Fruit fly (Drosophila melanogaster) whole organism, embryonic: Measurements from ENCODE around the gene mRpS18C.

ENCODE experiments used
- Ada2b ChIP-seq: fragments of 200-800 bp; sonication (Bioruptor generic); IDR thresholded peaks from 2 replicates; pipeline ENCODE4 v1.3.6; 2022; ENCODE audit warnings: missing biosample characterization, missing genetic modification characterization
- Awh ChIP-seq: fragments of 200-800 bp; sonication (Bioruptor generic); IDR thresholded peaks from 2 replicates; pipeline ENCODE4, ENCODE4 v1.3.6; 2022; ENCODE audit warnings: missing biosample characterization, missing genetic modification characterization
- Bdp1 ChIP-seq: fragments of 200-800 bp; sonication (Bioruptor generic); optimal IDR thresholded peaks from 3 replicates; lab custom pipeline; 2016; ENCODE audit warnings: missing biosample characterization, missing genetic modification characterization
- CG12219 ChIP-seq: fragments of 200-800 bp; sonication (Bioruptor generic); optimal IDR thresholded peaks from 3 replicates; lab custom pipeline; 2018; ENCODE audit warnings: missing biosample characterization, mild to moderate bottlenecking, missing genetic modification characterization
- CG12769 ChIP-seq: fragments of 200-800 bp; sonication (Bioruptor generic); optimal IDR thresholded peaks from 2 replicates; lab custom pipeline; 2019; ENCODE audit warnings: missing biosample characterization, mild to moderate bottlenecking, missing genetic modification characterization, moderate library complexity
- CG13287 ChIP-seq: fragments of 200-800 bp; sonication (Bioruptor generic); IDR thresholded peaks from 2 replicates; pipeline ENCODE4 v1.3.6; 2022; ENCODE audit warnings: missing biosample characterization, missing genetic modification characterization; ENCODE audit not compliant: partially characterized antibody
- CG14710 ChIP-seq: fragments of 200-800 bp; sonication (Bioruptor generic); optimal IDR thresholded peaks from 3 replicates; lab custom pipeline; 2019; ENCODE audit warnings: missing biosample characterization, mild to moderate bottlenecking, missing genetic modification characterization, moderate library complexity
- CG17359 ChIP-seq: fragments of 200-800 bp; sonication (Bioruptor generic); optimal IDR thresholded peaks from 3 replicates; lab custom pipeline; 2018; ENCODE audit warnings: missing biosample characterization, mild to moderate bottlenecking, missing genetic modification characterization, moderate library complexity
- CG2199 ChIP-seq: fragments of 200-800 bp; sonication (Bioruptor generic); IDR thresholded peaks from 3 replicates; pipeline ENCODE4 v1.3.6; 2022; ENCODE audit warnings: missing biosample characterization, missing genetic modification characterization
- CG2712 ChIP-seq: fragments of 200-800 bp; optimal IDR thresholded peaks from 3 replicates; lab custom pipeline; 2019; ENCODE audit warnings: missing biosample characterization, mild to moderate bottlenecking, missing genetic modification characterization, moderate library complexity
- CG4617 ChIP-seq: fragments of 200-800 bp; sonication (Bioruptor generic); optimal IDR thresholded peaks from 3 replicates; lab custom pipeline; 2016; ENCODE audit warnings: missing biosample characterization, missing genetic modification characterization, borderline replicate concordance
- CG6791 ChIP-seq: fragments of 200-800 bp; sonication (Bioruptor generic); IDR thresholded peaks from 3 replicates; pipeline ENCODE4 v1.3.6; 2022; ENCODE audit warnings: missing biosample characterization, missing genetic modification characterization; ENCODE audit not compliant: partially characterized antibody
- CG6854 ChIP-seq: fragments of 200-800 bp; sonication (Bioruptor generic); optimal IDR thresholded peaks from 3 replicates; lab custom pipeline; 2017; ENCODE audit warnings: missing biosample characterization, mild to moderate bottlenecking, missing genetic modification characterization
- CTCF ChIP-seq: fragments of 200-800 bp; sonication (Bioruptor generic); optimal IDR thresholded peaks from 2 replicates; lab custom pipeline; 2017; ENCODE audit warnings: missing biosample characterization, mild to moderate bottlenecking, missing genetic modification characterization, moderate library complexity
- Ets97D ChIP-seq: fragments of 200-800 bp; sonication (Bioruptor generic); optimal IDR thresholded peaks from 3 replicates; lab custom pipeline; 2016; ENCODE audit warnings: missing biosample characterization, missing genetic modification characterization
- MBD-R2 ChIP-seq: fragments of 200-800 bp; sonication (Bioruptor generic); IDR thresholded peaks from 2 replicates; pipeline ENCODE4 v1.3.6; 2022; ENCODE audit warnings: missing biosample characterization, missing genetic modification characterization
- MTF-1 ChIP-seq: fragments of 200-800 bp; sonication (Bioruptor generic); optimal IDR thresholded peaks from 2 replicates; lab custom pipeline; 2018; ENCODE audit warnings: missing biosample characterization, mild to moderate bottlenecking, missing genetic modification characterization, borderline replicate concordance
- Mes4 ChIP-seq: fragments of 200-800 bp; sonication (Bioruptor generic); optimal IDR thresholded peaks from 2 replicates; lab custom pipeline; 2016; ENCODE audit warnings: missing biosample characterization, missing genetic modification characterization
- Mrtf ChIP-seq: fragments of 200-800 bp; sonication (Bioruptor generic); IDR thresholded peaks from 3 replicates; pipeline ENCODE4 v1.3.6; 2022; ENCODE audit warnings: missing biosample characterization, missing genetic modification characterization
- Nf-YB ChIP-seq: fragments of 200-800 bp; sonication (Bioruptor generic); optimal IDR thresholded peaks from 3 replicates; lab custom pipeline; 2019; ENCODE audit warnings: missing biosample characterization, mild to moderate bottlenecking, missing genetic modification characterization, moderate library complexity
- Nf-YC ChIP-seq: fragments of 200-800 bp; optimal IDR thresholded peaks from 3 replicates; lab custom pipeline; 2019; ENCODE audit warnings: missing biosample characterization, mild to moderate bottlenecking, missing genetic modification characterization, moderate library complexity
- Pdp1 ChIP-seq, 2 experiments: fragments of 200-800 bp; sonication (Bioruptor generic); optimal IDR thresholded peaks; 3 replicates each; lab custom pipeline; 2016; ENCODE audit warnings: missing biosample characterization in 2 of 2, missing genetic modification characterization in 2 of 2, mild to moderate bottlenecking in 1 of 2, moderate library complexity in 1 of 2
- Scr ChIP-seq: fragments of 200-800 bp; sonication (Bioruptor generic); IDR thresholded peaks from 2 replicates; pipeline ENCODE4 v1.3.6; 2022; ENCODE audit warnings: missing biosample characterization, missing genetic modification characterization; ENCODE audit not compliant: partially characterized antibody
- Stat92E ChIP-seq, 3 experiments: fragments of >200 bp in 2 of 3; fragments of 200-800 bp in 1 of 3; sonication (Bioruptor generic) in 1 of 3; optimal IDR thresholded peaks; 2 replicates each; lab custom pipeline; 2017 to 2019; ENCODE audit warnings: missing biosample characterization in 3 of 3, missing genetic modification characterization in 3 of 3, mild to moderate bottlenecking in 1 of 3, moderate library complexity in 1 of 3
- Usf ChIP-seq: fragments of 200-800 bp; sonication (Bioruptor generic); optimal IDR thresholded peaks from 2 replicates; lab custom pipeline; 2017; ENCODE audit warnings: missing genotype, missing biosample characterization, missing genetic modification characterization
- YL-1 ChIP-seq: fragments of 200-800 bp; sonication (Bioruptor generic); optimal IDR thresholded peaks from 3 replicates; lab custom pipeline; 2017; ENCODE audit warnings: missing biosample characterization, mild to moderate bottlenecking, missing genetic modification characterization
- cad ChIP-seq: fragments of >200 bp; optimal IDR thresholded peaks from 2 replicates; lab custom pipeline; 2017; ENCODE audit warnings: missing biosample characterization, missing genetic modification characterization
- chinmo ChIP-seq: fragments of 200-800 bp; sonication (Bioruptor generic); IDR thresholded peaks from 4 replicates; pipeline ENCODE4 v1.3.6; 2022; ENCODE audit warnings: missing biosample characterization, missing genetic modification characterization; ENCODE audit not compliant: partially characterized antibody
- ci ChIP-seq: fragments of 200-800 bp; sonication (Bioruptor generic); IDR thresholded peaks from 3 replicates; pipeline ENCODE4 v1.3.6; 2022; ENCODE audit warnings: missing biosample characterization, missing genetic modification characterization
- da ChIP-seq: fragments of 200-800 bp; sonication (Bioruptor generic); optimal IDR thresholded peaks from 2 replicates; lab custom pipeline; 2016; ENCODE audit warnings: missing biosample characterization, missing genetic modification characterization
- dan ChIP-seq: fragments of 200-800 bp; sonication (Bioruptor generic); IDR thresholded peaks from 2 replicates; pipeline ENCODE4 v1.3.6; 2022; ENCODE audit warnings: missing biosample characterization, missing genetic modification characterization
- dm ChIP-seq: fragments of 200-800 bp; sonication (Bioruptor generic); optimal IDR thresholded peaks from 3 replicates; lab custom pipeline; 2016; ENCODE audit warnings: missing biosample characterization, missing genetic modification characterization
- grau ChIP-seq: fragments of 200-800 bp; optimal IDR thresholded peaks from 3 replicates; lab custom pipeline; 2019; ENCODE audit warnings: missing biosample characterization, mild to moderate bottlenecking, missing genetic modification characterization, moderate library complexity
- grn ChIP-seq: fragments of 200-800 bp; sonication (Bioruptor generic); optimal IDR thresholded peaks from 3 replicates; lab custom pipeline; 2017; ENCODE audit warnings: missing biosample characterization, missing genetic modification characterization
- hth ChIP-seq: fragments of >200 bp; optimal IDR thresholded peaks from 2 replicates; lab custom pipeline; 2017; ENCODE audit warnings: inconsistent platforms
- kni ChIP-seq: fragments of 200-800 bp; sonication (Bioruptor generic); optimal IDR thresholded peaks from 3 replicates; lab custom pipeline; 2017; ENCODE audit warnings: mild to moderate bottlenecking, missing biosample characterization, missing genetic modification reagents, missing genetic modification characterization
- phol ChIP-seq: fragments of 200-800 bp; sonication (Bioruptor generic); optimal IDR thresholded peaks from 3 replicates; lab custom pipeline; 2018; ENCODE audit warnings: missing biosample characterization, mild to moderate bottlenecking, missing genetic modification characterization, moderate library complexity
- prd ChIP-seq, 3 experiments: fragments of >200 bp in 2 of 3; fragments of 200-800 bp in 1 of 3; sonication (Bioruptor generic) in 1 of 3; optimal IDR thresholded peaks in 2 of 3; IDR thresholded peaks in 1 of 3; 2 replicates in 2 of 3; 3 replicates in 1 of 3; pipeline versions ENCODE4 v1.3.6 to Lab custom; 2017 to 2022; ENCODE audit warnings: missing biosample characterization in 1 of 3, missing genetic modification characterization in 1 of 3
- sug ChIP-seq: fragments of 200-800 bp; optimal IDR thresholded peaks from 2 replicates; lab custom pipeline; 2019; ENCODE audit warnings: missing biosample characterization, mild to moderate bottlenecking, missing genetic modification characterization, moderate library complexity
- tgo ChIP-seq: fragments of 200-800 bp; sonication (Bioruptor generic); IDR thresholded peaks from 3 replicates; pipeline ENCODE4 v1.3.6; 2022; ENCODE audit warnings: missing biosample characterization, missing genetic modification characterization
- tll ChIP-seq, 2 experiments: fragments of 200-800 bp in 1 of 2; fragments of >200 bp in 1 of 2; sonication (Bioruptor generic) in 1 of 2; optimal IDR thresholded peaks; 2 replicates each; lab custom pipeline; 2017 to 2019; ENCODE audit warnings: missing biosample characterization in 2 of 2, missing genetic modification characterization in 2 of 2, mild to moderate bottlenecking in 1 of 2, moderate library complexity in 1 of 2
- trem ChIP-seq: fragments of 200-800 bp; optimal IDR thresholded peaks from 3 replicates; lab custom pipeline; 2019; ENCODE audit warnings: missing biosample characterization, mild to moderate bottlenecking, missing genetic modification characterization, moderate library complexity
- yki ChIP-seq: fragments of >200 bp; optimal IDR thresholded peaks from 3 replicates; lab custom pipeline; 2018

Gene mRpS18C

dm6 chr3R:30423695-30424094, at the start of gene mRpS18C, which contains the start of gene CG15535 (continued):
- TF ChIP-seq MTF-1 (GFP tag; lab: Kevin White, UChicago) (peak; percentile 11), Awh (no peak), Mes4 (GFP tag; lab: Kevin White, UChicago) (no peak), grau (tag; lab: Kevin White, UChicago) (peak; percentile 11), trem (tag; lab: Kevin White, UChicago) (peak; percentile 48), phol (tag; lab: Kevin White, UChicago) (peak; percentile 22), CG12219 (GFP tag; lab: Kevin White, UChicago) (no peak), Scr (GFP tag; lab: Robert Waterston, UW) (peak; percentile 75), tgo (GFP tag; lab: Robert Waterston, UW) (no peak), tll (GFP tag; optimal IDR thresholded peaks at IDR 0.05; lab: Kevin White, UChicago) (no peak), Ets97D (GFP tag; lab: Kevin White, UChicago) (peak; percentile 49), CG4617 (GFP tag; lab: Kevin White, UChicago) (peak; percentile 38), CTCF (GFP tag; lab: Kevin White, UChicago) (peak; percentile 71), da (GFP tag; lab: Kevin White, UChicago) (no peak), CG6791 (peak; percentile 83), Usf (GFP tag; lab: Kevin White, UChicago) (no peak), CG14710 (tag; lab: Kevin White, UChicago) (peak; percentile 27), Stat92E (GFP tag; optimal IDR thresholded peaks at IDR 0.05; lab: Kevin White, UChicago) (no peak), CG2712 (tag; lab: Kevin White, UChicago) (peak; percentile 23), MBD-R2 (GFP tag; lab: Robert Waterston, UW) (peak; percentile 94), Nf-YB (GFP tag; lab: Kevin White, UChicago) (no peak)

DNA sequence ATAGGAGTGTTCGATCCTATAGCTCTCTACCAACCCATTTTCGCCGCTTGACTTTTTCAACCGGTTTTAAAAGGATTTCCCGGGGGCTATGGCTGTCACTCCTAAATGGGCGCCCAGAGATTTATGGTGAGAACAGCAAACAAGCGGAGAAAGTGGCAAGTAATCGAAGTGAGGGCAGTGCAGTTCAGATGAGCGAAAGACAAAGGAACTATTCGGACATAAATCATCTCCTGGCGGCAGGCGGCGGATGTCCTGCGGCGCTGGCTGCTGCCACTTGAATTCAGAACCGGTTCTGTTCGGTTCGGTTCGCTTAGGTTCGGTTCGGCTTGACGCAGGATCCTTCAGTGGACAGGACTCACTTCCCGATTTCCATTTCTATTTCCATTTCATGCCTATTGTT, 40.6 kb upstream of the mRpS18C start:
- TF ChIP-seq Mrtf (no peak), prd (optimal IDR thresholded peaks at IDR 0.05; lab: Kevin White, UChicago) (no peak), prd (GFP tag; IDR thresholded peaks at IDR 0.05; lab: Robert Waterston, UW) (peak; percentile 17; the same call in 1 of the 3 replicates), hth (peak; percentile 71), cad (GFP tag; lab: Kevin White, UChicago) (peak; percentile 87)

DNA sequence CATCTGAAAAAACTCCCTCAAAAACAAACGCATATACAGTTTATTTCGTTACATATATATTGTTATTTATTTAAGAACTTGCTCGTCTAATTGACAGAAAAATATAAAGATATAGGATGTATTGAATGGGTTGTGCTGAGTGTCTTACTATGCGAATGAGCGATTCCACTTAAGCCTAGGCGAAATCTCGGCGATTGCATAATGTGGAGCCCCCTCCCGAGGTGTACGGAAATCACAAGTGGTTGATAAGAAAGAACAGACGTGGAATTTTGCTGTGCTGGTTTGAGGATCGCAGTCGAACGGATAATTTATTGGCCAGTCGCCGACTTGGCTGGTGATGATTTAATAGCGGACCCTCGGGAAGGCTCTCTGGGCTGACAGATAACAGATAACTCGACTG, 38.2 kb upstream of the mRpS18C start:
- no peak for TF ChIP-seq grn (GFP tag; lab: Kevin White, UChicago)
- TF ChIP-seq MTF-1 (GFP tag; lab: Kevin White, UChicago) = peak; percentile 7
- TF ChIP-seq CG17359 (tag; lab: Kevin White, UChicago) = no peak
- peak in 1 of 2 experiments; percentile 83 for TF ChIP-seq Pdp1 (GFP tag; optimal IDR thresholded peaks at IDR 0.05; lab: Kevin White, UChicago)
- TF ChIP-seq sug (tag; lab: Kevin White, UChicago) = peak; percentile 30

dm6 chr3R:30386759-30387437, 36.9 kb upstream of the mRpS18C start:
- TF ChIP-seq phol (tag; lab: Kevin White, UChicago) = peak; percentile 43
- TF ChIP-seq YL-1 (GFP tag; lab: Kevin White, UChicago) = peak; percentile 14
- peak; percentile 12 for TF ChIP-seq dm (GFP tag; lab: Kevin White, UChicago)
- peak; percentile 28 for TF ChIP-seq yki (lab: Kevin White, UChicago)
- TF ChIP-seq Nf-YC (tag; lab: Kevin White, UChicago) = peak; percentile 12
- TF ChIP-seq chinmo (GFP tag; lab: Robert Waterston, UW) = peak; percentile 81; the same call in 2 of the 4 replicates
- no peak for TF ChIP-seq Ada2b (GFP tag; lab: Robert Waterston, UW)
- TF ChIP-seq Bdp1 = no peak
- peak; percentile 100 for TF ChIP-seq MTF-1 (GFP tag; lab: Kevin White, UChicago)
- peak; percentile 67; the same call in 2 of the 3 replicates for TF ChIP-seq CG2199
- TF ChIP-seq dan (GFP tag; lab: Robert Waterston, UW) = no peak
- peak; percentile 23 for TF ChIP-seq CG6854 (GFP tag; lab: Kevin White, UChicago)
- TF ChIP-seq CG12769 (tag; lab: Kevin White, UChicago) = peak; percentile 9
- peak; percentile 20; the same call in 1 of the 2 replicates for TF ChIP-seq CG13287 (GFP tag; lab: Robert Waterston, UW)
- TF ChIP-seq tgo (GFP tag; lab: Robert Waterston, UW) = no peak
- peak; percentile 11 for TF ChIP-seq kni (GFP tag; lab: Kevin White, UChicago)
- 0 out of 3 replicates have a peak, but pooled peaks have one; percentile 28 for TF ChIP-seq ci (GFP tag; lab: Robert Waterston, UW)
- peak in 1 of 2 experiments; percentile 71 for TF ChIP-seq Pdp1 (GFP tag; optimal IDR thresholded peaks at IDR 0.05; lab: Kevin White, UChicago)
